Fruit fly (Drosophila melanogaster): Measurements from ENCODE around the gene Tsp26A.

Tsp26A gene

dm6 chr2L:5959863-5960658 is 40.0 kb upstream of the Tsp26A start, which contains the start of gene Vm26Aa (continued):
- TF ChIP-seq gsb-n (tag; optimal IDR thresholded peaks at IDR 0.05), result no peak
- TF ChIP-seq NK7.1 (GFP tag; optimal IDR thresholded peaks at IDR 0.05), result no peak
- TF ChIP-seq maf-S (GFP tag; optimal IDR thresholded peaks at IDR 0.05), result no peak
- no peak for TF ChIP-seq Oaz (GFP tag; IDR thresholded peaks at IDR 0.05)
- no peak for TF ChIP-seq CG9727 (GFP tag; optimal IDR thresholded peaks at IDR 0.05)
- no peak for TF ChIP-seq Hsf (GFP tag; optimal IDR thresholded peaks at IDR 0.05)
- TF ChIP-seq CG10267 (tag; optimal IDR thresholded peaks at IDR 0.05), result no peak
- no peak for TF ChIP-seq HLH54F (GFP tag; optimal IDR thresholded peaks at IDR 0.05)
- no peak for TF ChIP-seq luna (GFP tag; optimal IDR thresholded peaks at IDR 0.05)
- no peak for TF ChIP-seq CG7372 (GFP tag; IDR thresholded peaks at IDR 0.05)
- no peak for TF ChIP-seq sc (optimal IDR thresholded peaks at IDR 0.05)
- no peak for TF ChIP-seq sc (GFP tag; optimal IDR thresholded peaks at IDR 0.05)
- no peak for TF ChIP-seq dm (GFP tag; optimal IDR thresholded peaks at IDR 0.05)
- TF ChIP-seq fd102C (GFP tag; optimal IDR thresholded peaks at IDR 0.05), result no peak

dm6 chr2L:5961169-5961918 is 38.7 kb upstream of the Tsp26A start:
- TF ChIP-seq crol (GFP tag; IDR thresholded peaks at IDR 0.05) (peak; percentile 39; the same call in 1 of the 2 replicates), zen2 (GFP tag; IDR thresholded peaks at IDR 0.05; ENCODE audit: partially characterized antibody) (0 out of 3 replicates have a peak, but pooled peaks have one; percentile 16), z (GFP tag; IDR thresholded peaks at IDR 0.05) (0 out of 3 replicates have a peak, but pooled peaks have one; percentile 7), Gsc (GFP tag; IDR thresholded peaks at IDR 0.05) (no peak), Blimp-1 (GFP tag; optimal IDR thresholded peaks at IDR 0.05) (peak; percentile 87), ap (GFP tag; IDR thresholded peaks at IDR 0.05) (peak; percentile 3; the same call in 1 of the 2 replicates), prd (optimal IDR thresholded peaks at IDR 0.05) (no peak), prd (GFP tag; IDR thresholded peaks at IDR 0.05) (0 out of 3 replicates have a peak, but pooled peaks have one; percentile 9), sisA (GFP tag; IDR thresholded peaks at IDR 0.05) (0 out of 2 replicates have a peak, but pooled peaks have one; percentile 7), so (GFP tag; IDR thresholded peaks at IDR 0.05) (peak; percentile 56; the same call in 1 of the 3 replicates), hkb (optimal IDR thresholded peaks at IDR 0.05) (no peak), hkb (GFP tag; IDR thresholded peaks at IDR 0.05) (no peak), twi (tag; optimal IDR thresholded peaks at IDR 0.05) (peak; percentile 72), CG4360 (GFP tag; IDR thresholded peaks at IDR 0.05) (0 out of 2 replicates have a peak, but pooled peaks have one; percentile 13), gcm (GFP tag; optimal IDR thresholded peaks at IDR 0.05) (peak; percentile 24), Bgb (GFP tag; IDR thresholded peaks at IDR 0.05; ENCODE audit: partially characterized antibody) (no peak), pnt (GFP tag; optimal IDR thresholded peaks at IDR 0.05) (no peak), Dbx (GFP tag; IDR thresholded peaks at IDR 0.05) (no peak), slbo (GFP tag; IDR thresholded peaks at IDR 0.05) (no peak), her (GFP tag; optimal IDR thresholded peaks at IDR 0.05) (no peak), bbx (GFP tag; IDR thresholded peaks at IDR 0.05; ENCODE audit: partially characterized antibody) (peak; percentile 30; the same call in 1 of the 2 replicates), Pdp1 (GFP tag; optimal IDR thresholded peaks at IDR 0.05) (peak in 1 of 2 experiments; percentile 57), Med (GFP tag) (peak; percentile 13)

- TF ChIP-seq Med (GFP tag) (peak; percentile 13), her (GFP tag; optimal IDR thresholded peaks at IDR 0.05) (no peak), HHEX (GFP tag; optimal IDR thresholded peaks at IDR 0.05) (no peak), Sin3A (optimal IDR thresholded peaks at IDR 0.05) (no peak), lov (optimal IDR thresholded peaks at IDR 0.05) (no peak), lov (GFP tag; IDR thresholded peaks at IDR 0.05) (peak; percentile 21; the same call in 1 of the 3 replicates), CG10979 (tag; optimal IDR thresholded peaks at IDR 0.05) (no peak), CG7963 (GFP tag; IDR thresholded peaks at IDR 0.05; ENCODE audit: partially characterized antibody) (no peak), CG17361 (GFP tag; IDR thresholded peaks at IDR 0.05) (no peak), Ets65A (GFP tag) (peak; percentile 93), crol (GFP tag; IDR thresholded peaks at IDR 0.05) (no peak), crp (GFP tag; optimal IDR thresholded peaks at IDR 0.05) (no peak)
Measured at dm6 chr2L:5963251-5963650, 36.8 kb upstream of the Tsp26A start.
